Worm (Caenorhabditis elegans) whole organism, L1 larva: Measurements from ENCODE around the gene srsx-33.

Experiments used
- Y116A8C.19 ChIP-seq: sonication (generic microtip); optimal IDR thresholded peaks from 2 replicates; lab custom pipeline; 2016; ENCODE audit warnings: missing compliant biosample characterization, missing genetic modification characterization, borderline replicate concordance
- aly-2 ChIP-seq: fragments of 150-350 bp; optimal IDR thresholded peaks from 2 replicates; lab custom pipeline; 2014; ENCODE audit warnings: missing biosample characterization, missing genetic modification characterization
- lsy-2 ChIP-seq, 2 experiments: fragments of 150-350 bp; optimal IDR thresholded peaks; 2 replicates each; lab custom pipeline; 2014; ENCODE audit warnings: missing biosample characterization in 2 of 2, missing genetic modification characterization in 2 of 2
- nhr-11 ChIP-seq: fragments of 150-350 bp; optimal IDR thresholded peaks from 2 replicates; lab custom pipeline; 2014; ENCODE audit warnings: missing biosample characterization, missing genetic modification characterization
- nhr-28 ChIP-seq: fragments of 150-350 bp; optimal IDR thresholded peaks from 2 replicates; lab custom pipeline; 2014; ENCODE audit warnings: missing biosample characterization, missing genetic modification characterization
- swsn-7 ChIP-seq: sonication (generic microtip); optimal IDR thresholded peaks from 2 replicates; lab custom pipeline; 2016; ENCODE audit warnings: missing genetic modification characterization, missing compliant biosample characterization
- unc-62 ChIP-seq: fragments of 150-350 bp; optimal IDR thresholded peaks from 2 replicates; lab custom pipeline; 2014; ENCODE audit warnings: missing biosample characterization, missing genetic modification reagents, missing genetic modification characterization

DNA sequence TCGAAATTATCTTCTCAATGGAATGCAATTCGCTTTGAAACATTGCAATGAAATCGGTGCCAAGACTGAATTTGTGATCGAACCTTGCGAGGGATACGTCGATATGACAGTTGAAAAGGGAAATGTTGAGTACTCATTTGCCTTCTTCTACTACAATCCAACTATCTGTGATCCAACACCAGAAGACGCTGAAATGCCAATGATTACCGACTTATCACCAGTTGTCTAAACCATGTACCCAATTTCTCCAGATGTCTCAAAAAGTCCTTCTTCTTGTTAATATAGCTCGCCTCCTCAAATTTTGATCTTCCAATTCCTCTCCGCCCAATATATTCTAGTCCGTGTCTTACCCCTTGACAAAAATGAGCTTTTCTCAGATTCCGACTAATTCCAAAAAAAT, 36.2 kb downstream of the srsx-33 start:
- TF ChIP-seq aly-2 (tag; lab: Kevin White, UChicago) (no peak), swsn-7 (tag; lab: Kevin White, UChicago) (no peak), unc-62 (GFP tag; lab: Kevin White, UChicago) (no peak), nhr-28 (no peak), nhr-11 (no peak), Y116A8C.19 (tag; lab: Kevin White, UChicago) (no peak), lsy-2 (tag; optimal IDR thresholded peaks at IDR 0.05; lab: Kevin White, UChicago) (no peak)
